Worm (Caenorhabditis elegans) whole organism, late embryonic: ENCODE measurements around the gene pqn-54.

ENCODE experiments used
- K09A11.1 ChIP-seq: sonication (generic microtip); optimal IDR thresholded peaks from 2 replicates; lab custom pipeline; 2017; ENCODE audit warnings: antibody characterized with exemption, mild to moderate bottlenecking, missing genetic modification characterization, missing compliant biosample characterization; ENCODE audit not compliant: insufficient read depth
- ama-1 ChIP-seq: fragments of 150-350 bp; optimal IDR thresholded peaks from 2 replicates; lab custom pipeline; 2014
- ceh-14 ChIP-seq: sonication (generic microtip); optimal IDR thresholded peaks from 2 replicates; lab custom pipeline; 2016; ENCODE audit warnings: missing genotype, missing genetic modification characterization, missing compliant biosample characterization
- ceh-19 ChIP-seq: fragments of 200-800 bp; sonication (Bioruptor generic); optimal IDR thresholded peaks from 2 replicates; lab custom pipeline; 2018; ENCODE audit warnings: mild to moderate bottlenecking, missing genetic modification characterization, missing compliant biosample characterization
- ceh-2 ChIP-seq: sonication (generic microtip); optimal IDR thresholded peaks from 2 replicates; lab custom pipeline; 2016; ENCODE audit warnings: missing genotype, missing genetic modification characterization, missing compliant biosample characterization
- ceh-30 ChIP-seq: fragments of 150-350 bp; optimal IDR thresholded peaks from 2 replicates; lab custom pipeline; 2014; ENCODE audit warnings: missing biosample characterization, missing genetic modification characterization
- ceh-34 ChIP-seq: sonication (generic microtip); optimal IDR thresholded peaks from 2 replicates; lab custom pipeline; 2016; ENCODE audit warnings: mild to moderate bottlenecking, missing genetic modification characterization, missing compliant biosample characterization
- ceh-48 ChIP-seq: sonication (generic microtip); optimal IDR thresholded peaks from 2 replicates; lab custom pipeline; 2016; ENCODE audit warnings: missing genetic modification characterization, inconsistent platforms, missing compliant biosample characterization
- dve-1 ChIP-seq: sonication (generic microtip); optimal IDR thresholded peaks from 2 replicates; lab custom pipeline; 2017; ENCODE audit warnings: antibody characterized with exemption, mild to moderate bottlenecking, missing genetic modification characterization, missing compliant biosample characterization
- elt-2 ChIP-seq: sonication (generic microtip); optimal IDR thresholded peaks from 2 replicates; lab custom pipeline; 2016; ENCODE audit warnings: missing genetic modification reagents, missing genetic modification characterization, missing compliant biosample characterization
- elt-4 ChIP-seq: sonication (generic microtip); optimal IDR thresholded peaks from 2 replicates; lab custom pipeline; 2016; ENCODE audit warnings: missing genetic modification characterization, missing compliant biosample characterization
- fax-1 ChIP-seq: sonication (generic microtip); optimal IDR thresholded peaks from 2 replicates; lab custom pipeline; 2016; ENCODE audit warnings: missing genotype, missing genetic modification characterization, missing compliant biosample characterization
- gmeb-2 ChIP-seq: sonication (generic microtip); optimal IDR thresholded peaks from 2 replicates; lab custom pipeline; 2016; ENCODE audit warnings: missing genetic modification characterization, inconsistent platforms, missing compliant biosample characterization
- hlh-13 ChIP-seq: fragments of 200-800 bp; sonication (Bioruptor generic); optimal IDR thresholded peaks from 2 replicates; lab custom pipeline; 2018; ENCODE audit warnings: mild to moderate bottlenecking, missing genetic modification characterization, missing compliant biosample characterization
- hlh-30 ChIP-seq: sonication (generic microtip); optimal IDR thresholded peaks from 2 replicates; lab custom pipeline; 2017; ENCODE audit warnings: antibody characterized with exemption, missing genetic modification characterization, missing compliant biosample characterization; ENCODE audit not compliant: insufficient read depth
- madf-2 ChIP-seq: sonication (generic microtip); optimal IDR thresholded peaks from 2 replicates; lab custom pipeline; 2017; ENCODE audit warnings: missing genetic modification characterization, missing compliant biosample characterization
- mec-3 ChIP-seq: sonication (generic microtip); optimal IDR thresholded peaks from 2 replicates; lab custom pipeline; 2016; ENCODE audit warnings: borderline replicate concordance, missing genetic modification characterization, missing compliant biosample characterization
- nfya-1 ChIP-seq: sonication (generic microtip); optimal IDR thresholded peaks from 2 replicates; lab custom pipeline; 2017; ENCODE audit warnings: missing genetic modification characterization, mild to moderate bottlenecking, missing compliant biosample characterization, antibody characterized with exemption, moderate library complexity
- nhr-232 ChIP-seq: sonication (generic microtip); optimal IDR thresholded peaks from 2 replicates; lab custom pipeline; 2016; ENCODE audit warnings: missing genetic modification characterization, missing compliant biosample characterization
- pha-2 ChIP-seq: sonication (generic microtip); optimal IDR thresholded peaks from 2 replicates; lab custom pipeline; 2017; ENCODE audit warnings: mild to moderate bottlenecking, missing genetic modification characterization, missing compliant biosample characterization
- pha-4 ChIP-seq: fragments of 150-350 bp; optimal IDR thresholded peaks from 2 replicates; lab custom pipeline; 2018; ENCODE audit warnings: missing biosample characterization, missing genetic modification reagents, missing genetic modification characterization
- rnt-1 ChIP-seq: sonication (generic microtip); optimal IDR thresholded peaks from 2 replicates; lab custom pipeline; 2016; ENCODE audit warnings: missing genetic modification characterization, missing compliant biosample characterization
- syd-9 ChIP-seq: sonication (generic microtip); optimal IDR thresholded peaks from 2 replicates; lab custom pipeline; 2016; ENCODE audit warnings: mild to moderate bottlenecking, missing genetic modification characterization, moderate library complexity, missing compliant biosample characterization
- tbx-7 ChIP-seq: sonication (generic microtip); optimal IDR thresholded peaks from 2 replicates; lab custom pipeline; 2016; ENCODE audit warnings: missing genotype, missing genetic modification characterization, missing compliant biosample characterization
- unc-42 ChIP-seq: sonication (generic microtip); optimal IDR thresholded peaks from 2 replicates; lab custom pipeline; 2016; ENCODE audit warnings: missing genotype, missing genetic modification characterization, missing compliant biosample characterization
- unc-55 ChIP-seq: sonication (generic microtip); optimal IDR thresholded peaks from 2 replicates; lab custom pipeline; 2017; ENCODE audit warnings: missing biosample characterization, missing genetic modification reagents, missing genetic modification characterization
- unc-86 ChIP-seq: sonication (generic microtip); optimal IDR thresholded peaks from 2 replicates; lab custom pipeline; 2016; ENCODE audit warnings: missing genetic modification characterization, missing compliant biosample characterization
- ztf-16 ChIP-seq: sonication (generic microtip); optimal IDR thresholded peaks from 2 replicates; lab custom pipeline; 2017; ENCODE audit warnings: missing genetic modification characterization, missing compliant biosample characterization

pqn-54 gene

DNA sequence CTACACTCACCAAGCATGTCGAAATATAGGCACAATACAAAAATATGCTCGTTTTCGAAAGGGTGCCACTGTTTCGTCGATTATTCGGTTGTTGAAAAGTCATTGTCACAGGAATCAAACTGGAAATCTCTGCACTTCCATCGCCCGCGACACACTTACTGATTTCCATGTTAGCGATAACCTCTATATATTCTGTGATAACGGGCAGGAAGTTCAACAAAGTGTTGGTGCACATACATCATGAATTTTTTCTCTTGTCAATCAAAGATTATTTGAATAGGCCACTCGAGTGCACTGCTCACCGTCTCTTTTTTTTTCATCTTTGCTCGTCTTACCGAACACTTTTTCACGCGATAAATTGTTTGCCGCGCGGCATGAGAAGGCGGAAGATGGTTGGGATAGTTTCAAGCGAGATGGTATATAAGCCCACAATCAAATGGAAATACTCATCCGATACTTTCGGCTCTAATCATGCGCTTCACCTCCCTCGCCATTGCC lies at the start of gene pqn-54, which contains the start of gene fpn-1.2:
Gene pqn-54 (plus strand): TSS at position 448 of the 498 bp plus-strand sequence.
Gene fpn-1.2 (minus strand): TSS at position 157 of the 498 bp plus-strand sequence.
- TF ChIP-seq elt-2 (peak; percentile 27), elt-4 (tag; lab: Kevin White, UChicago) (no peak)

DNA sequence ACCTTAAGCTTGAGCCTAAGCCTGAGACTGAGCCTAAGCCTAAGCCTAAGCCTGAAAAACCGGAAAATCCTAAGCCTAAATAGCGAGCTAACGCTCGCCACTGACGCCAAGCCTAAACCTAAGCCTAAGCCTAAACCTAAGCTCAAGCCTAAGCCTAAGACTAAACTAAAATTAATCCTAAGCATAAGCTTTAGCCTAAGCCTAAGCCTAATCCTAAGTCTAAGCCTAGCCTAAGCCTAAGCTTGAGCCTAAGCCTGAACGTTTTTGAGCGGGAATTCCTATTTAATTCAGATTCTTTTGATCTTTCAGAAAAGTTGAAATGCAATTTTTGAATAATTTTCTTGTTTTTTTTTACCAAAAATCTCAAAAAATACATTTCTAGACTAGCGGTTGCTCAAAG lies 48.6 kb upstream of the pqn-54 start:
- TF ChIP-seq pha-4 (tag; lab: Kevin White, UChicago) (no peak), nfya-1 (tag; lab: Kevin White, UChicago) (no peak), dve-1 (tag; lab: Kevin White, UChicago) (peak; percentile 62)

DNA sequence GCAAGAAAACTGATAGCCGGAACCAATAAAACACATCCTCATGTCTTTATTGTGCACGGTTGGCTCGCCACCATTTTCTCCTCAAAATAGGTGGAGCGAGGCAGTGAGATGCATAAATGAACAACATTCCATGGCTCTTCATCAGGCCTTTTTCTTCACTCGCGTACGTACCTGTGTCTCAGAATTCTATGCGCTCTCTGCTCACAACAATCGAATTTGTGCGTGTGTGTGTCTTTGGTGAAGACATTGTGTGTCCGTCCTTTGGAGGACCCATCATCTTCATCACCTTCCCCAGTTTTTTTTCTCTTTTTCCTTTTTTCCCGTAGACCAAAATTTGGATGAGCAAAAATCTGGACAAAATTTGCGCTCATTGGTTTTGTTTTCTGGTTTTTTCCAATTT lies 42.5 kb upstream of the pqn-54 start:
- peak; percentile 29 for TF ChIP-seq unc-42 (tag; lab: Kevin White, UChicago)
- no peak for TF ChIP-seq nhr-232 (tag; lab: Kevin White, UChicago)
- TF ChIP-seq, all 69 proteins: peak for 1

DNA sequence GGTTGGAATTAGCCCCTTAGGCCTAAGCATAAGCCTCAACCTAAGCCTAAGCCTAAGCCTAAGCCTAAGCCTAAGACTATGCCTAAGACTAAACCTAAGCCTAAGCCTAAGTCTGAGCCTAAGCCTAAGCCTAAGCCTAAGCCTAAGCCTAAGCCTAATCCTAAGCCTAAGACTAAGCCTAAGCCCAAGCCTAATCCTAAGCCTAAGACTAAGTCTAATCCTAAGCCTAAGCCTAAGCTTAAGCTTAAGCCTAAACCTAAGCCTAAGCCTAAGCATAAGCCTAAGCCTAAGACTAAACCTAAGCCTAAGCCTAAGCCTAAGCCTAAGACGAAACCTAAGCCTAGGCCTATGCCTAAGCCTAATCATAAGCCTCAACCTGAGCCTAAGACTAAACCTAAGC lies 41.5 kb upstream of the pqn-54 start:
- TF ChIP-seq pha-2 (tag; lab: Kevin White, UChicago): no peak
- no peak for TF ChIP-seq hlh-13
- TF ChIP-seq K09A11.1 (tag; lab: Kevin White, UChicago): no peak
- TF ChIP-seq ceh-30 (tag; lab: Kevin White, UChicago): no peak
- peak; percentile 79 for TF ChIP-seq dve-1 (tag; lab: Kevin White, UChicago)

DNA sequence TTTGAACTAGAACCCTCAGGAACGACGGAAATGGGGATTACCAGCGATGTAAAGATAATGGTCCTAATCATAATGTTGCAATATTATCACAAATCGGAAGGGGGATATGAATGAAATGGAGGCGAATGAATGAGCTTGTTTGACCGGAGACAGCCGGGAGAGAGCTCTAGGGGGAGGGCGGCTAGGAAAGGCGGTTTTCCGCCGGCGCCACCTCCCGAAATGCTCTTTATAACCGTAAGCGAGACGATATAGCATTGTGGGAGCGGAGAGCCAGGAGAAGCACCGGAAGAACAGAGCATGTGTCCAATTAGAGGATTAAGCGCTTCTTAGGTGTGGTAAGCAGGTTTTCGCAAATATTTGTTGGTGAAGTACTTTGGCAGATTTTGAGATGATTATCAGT lies 39.2 kb upstream of the pqn-54 start, which contains the start of gene R12A1.3:
Gene R12A1.3 (minus strand): TSS at position 200 of the 400 bp plus-strand sequence.
- peak; percentile 52 for TF ChIP-seq mec-3 (tag; lab: Kevin White, UChicago)
- no peak for TF ChIP-seq hlh-30 (tag; lab: Kevin White, UChicago)

DNA sequence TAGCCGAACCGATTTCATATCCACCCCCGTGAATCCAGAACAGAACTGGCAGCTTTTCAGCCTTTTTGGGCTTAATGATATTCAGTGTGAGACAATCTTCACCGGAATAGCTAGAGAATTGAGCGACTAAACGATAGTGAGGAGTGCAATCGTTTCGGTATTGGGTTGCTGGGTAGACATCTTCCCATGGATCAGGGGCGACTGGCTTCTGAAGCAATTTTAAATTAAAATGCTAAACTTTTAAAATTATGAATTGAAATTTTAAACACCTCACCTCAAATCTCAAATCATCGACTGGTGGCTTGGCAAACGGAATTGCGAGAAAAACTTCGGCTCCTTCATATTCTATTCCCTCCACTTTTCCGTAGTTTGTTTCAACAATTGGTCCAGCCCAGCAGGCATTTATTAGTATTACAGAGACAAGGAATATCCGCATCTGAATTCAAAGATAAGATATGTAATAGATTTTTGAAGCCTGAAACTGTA lies 33.0 kb upstream of the pqn-54 start, which contains the start of gene ges-1:
Gene ges-1 (minus strand): TSS at position 436 of the 486 bp plus-strand sequence.
- TF ChIP-seq unc-86 (tag; lab: Kevin White, UChicago) (no peak), ztf-16 (tag; lab: Kevin White, UChicago) (no peak), syd-9 (tag; lab: Kevin White, UChicago) (no peak), tbx-7 (tag; lab: Kevin White, UChicago) (no peak), madf-2 (tag; lab: Kevin White, UChicago) (no peak), ceh-14 (tag; lab: Kevin White, UChicago) (no peak), elt-4 (tag; lab: Kevin White, UChicago) (no peak), ceh-48 (no peak), gmeb-2 (no peak), ceh-19 (GFP tag; lab: Kevin White, UChicago) (no peak), unc-55 (GFP tag; lab: Kevin White, UChicago) (no peak), hlh-13 (no peak), ceh-34 (tag; lab: Kevin White, UChicago) (no peak), rnt-1 (tag; lab: Kevin White, UChicago) (no peak), fax-1 (tag; lab: Kevin White, UChicago) (no peak), ama-1 (lab: Kevin White, UChicago) (no peak), ceh-2 (tag; lab: Kevin White, UChicago) (no peak)
